Fruit fly (Drosophila melanogaster) whole organism, pupa: Measurements from ENCODE around the gene CG10973.

ENCODE experiments used
- CG10348 ChIP-seq: fragments of 200-800 bp; sonication (Bioruptor generic); IDR thresholded peaks from 2 replicates; pipeline ENCODE4 v1.3.6; 2022; ENCODE audit warnings: missing biosample characterization, missing genetic modification characterization
- CG12605 ChIP-seq: fragments of 200-800 bp; sonication (Bioruptor generic); IDR thresholded peaks from 2 replicates; pipeline ENCODE4 v1.3.6; 2022; ENCODE audit warnings: missing biosample characterization, missing genetic modification characterization
- CG13204 ChIP-seq: fragments of 200-800 bp; sonication (Bioruptor generic); optimal IDR thresholded peaks from 2 replicates; lab custom pipeline; 2018; ENCODE audit warnings: missing biosample characterization, mild to moderate bottlenecking, missing genetic modification characterization, moderate library complexity
- CG14655 ChIP-seq: fragments of 200-800 bp; sonication (Bioruptor generic); optimal IDR thresholded peaks from 3 replicates; lab custom pipeline; 2017; ENCODE audit warnings: mild to moderate bottlenecking, missing biosample characterization, missing genetic modification reagents, missing genetic modification characterization
- CG15710 ChIP-seq: fragments of 200-800 bp; sonication (Bioruptor generic); optimal IDR thresholded peaks from 2 replicates; lab custom pipeline; 2018; ENCODE audit warnings: missing biosample characterization, mild to moderate bottlenecking, missing genetic modification characterization, moderate library complexity
- CG17806 ChIP-seq: fragments of 200-800 bp; sonication (Bioruptor generic); optimal IDR thresholded peaks from 2 replicates; lab custom pipeline; 2018; ENCODE audit warnings: missing biosample characterization, mild to moderate bottlenecking, missing genetic modification characterization, moderate library complexity
- CG32121 ChIP-seq: fragments of 200-800 bp; sonication (Bioruptor generic); IDR thresholded peaks from 2 replicates; pipeline ENCODE4 v1.3.6; 2022; ENCODE audit warnings: missing biosample characterization, missing genetic modification characterization
- CG34367 ChIP-seq: fragments of 200-800 bp; sonication (Bioruptor generic); optimal IDR thresholded peaks from 2 replicates; lab custom pipeline; 2018; ENCODE audit warnings: missing biosample characterization, mild to moderate bottlenecking, missing genetic modification characterization
- CG4496 ChIP-seq: fragments of 200-800 bp; sonication (Bioruptor generic); IDR thresholded peaks from 3 replicates; pipeline ENCODE4 v1.3.6; 2022; ENCODE audit warnings: missing biosample characterization, missing genetic modification characterization
- CG8159 ChIP-seq: fragments of 200-800 bp; sonication (Bioruptor generic); optimal IDR thresholded peaks from 3 replicates; lab custom pipeline; 2018; ENCODE audit warnings: missing biosample characterization, mild to moderate bottlenecking, missing genetic modification characterization, moderate library complexity
- CG8301 ChIP-seq: fragments of 200-800 bp; sonication (Bioruptor generic); optimal IDR thresholded peaks from 2 replicates; lab custom pipeline; 2018; ENCODE audit warnings: missing biosample characterization, mild to moderate bottlenecking, missing genetic modification characterization
- CG9948 ChIP-seq: fragments of 200-800 bp; sonication (Bioruptor generic); optimal IDR thresholded peaks from 2 replicates; lab custom pipeline; 2018; ENCODE audit warnings: missing biosample characterization, mild to moderate bottlenecking, missing genetic modification characterization, moderate library complexity
- D1 ChIP-seq: fragments of 200-800 bp; sonication (Bioruptor generic); optimal IDR thresholded peaks from 2 replicates; lab custom pipeline; 2018; ENCODE audit warnings: missing biosample characterization, mild to moderate bottlenecking, missing genetic modification characterization, moderate library complexity
- EcR ChIP-seq: fragments of 200-800 bp; sonication (Bioruptor generic); optimal IDR thresholded peaks from 3 replicates; lab custom pipeline; 2019; ENCODE audit warnings: missing biosample characterization, missing genetic modification characterization, mild to moderate bottlenecking, moderate library complexity, missing genetic modification reagents
- Ets98B ChIP-seq: fragments of 200-800 bp; sonication (Bioruptor generic); IDR thresholded peaks from 2 replicates; pipeline ENCODE4 v1.3.6; 2022; ENCODE audit warnings: missing biosample characterization, missing genetic modification characterization
- Pif1A ChIP-seq: fragments of 200-800 bp; sonication (Bioruptor generic); optimal IDR thresholded peaks from 3 replicates; lab custom pipeline; 2016; ENCODE audit warnings: missing biosample characterization, missing genetic modification characterization
- Pif1B ChIP-seq: fragments of 200-800 bp; sonication (Bioruptor generic); optimal IDR thresholded peaks from 3 replicates; lab custom pipeline; 2016; ENCODE audit warnings: missing biosample characterization, missing genetic modification characterization
- Snoo ChIP-seq: fragments of 200-800 bp; sonication (Bioruptor generic); optimal IDR thresholded peaks from 3 replicates; lab custom pipeline; 2017; ENCODE audit warnings: missing biosample characterization, mild to moderate bottlenecking, missing genetic modification characterization, inconsistent platforms
- fd96Ca ChIP-seq: fragments of 200-800 bp; sonication (Bioruptor generic); IDR thresholded peaks from 3 replicates; pipeline ENCODE4 v1.3.6; 2022; ENCODE audit warnings: missing biosample characterization, missing genetic modification characterization
- gl ChIP-seq: fragments of 200-800 bp; sonication (Bioruptor generic); optimal IDR thresholded peaks from 2 replicates; lab custom pipeline; 2018; ENCODE audit warnings: missing biosample characterization, mild to moderate bottlenecking, missing genetic modification characterization
- rn ChIP-seq: fragments of 200-800 bp; sonication (Bioruptor generic); IDR thresholded peaks from 2 replicates; pipeline ENCODE4 v1.3.6; 2022; ENCODE audit warnings: missing biosample characterization, missing genetic modification characterization

Gene CG10973

DNA sequence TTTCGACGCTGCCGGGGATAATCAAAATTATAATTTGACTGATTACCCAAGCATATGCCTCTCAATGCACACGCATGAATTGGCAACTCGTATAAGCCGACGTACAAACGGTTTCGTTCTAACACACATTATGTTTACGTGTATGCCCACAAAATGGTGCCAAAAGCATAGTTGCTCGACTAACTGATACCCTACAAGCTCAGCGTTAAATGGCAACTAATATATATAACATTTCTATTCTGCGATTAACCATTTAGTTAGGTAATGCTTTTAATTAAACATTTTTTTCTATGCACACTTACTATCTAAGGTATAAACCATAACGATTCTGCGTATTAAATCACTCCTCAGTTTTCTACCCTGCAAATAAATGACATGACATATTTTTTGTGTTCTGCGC, 33.9 kb downstream of the CG10973 start:
- no peak for TF ChIP-seq Ets98B
- no peak for TF ChIP-seq CG4496
- TF ChIP-seq CG8301: no peak
- no peak for TF ChIP-seq fd96Ca (GFP tag; lab: Robert Waterston, UW)
- TF ChIP-seq CG14655 (GFP tag; lab: Kevin White, UChicago): no peak
- TF ChIP-seq CG13204: no peak
- no peak for TF ChIP-seq gl (tag; lab: Kevin White, UChicago)
- no peak for TF ChIP-seq CG8159 (tag; lab: Kevin White, UChicago)
- TF ChIP-seq CG10348 (GFP tag; lab: Robert Waterston, UW): no peak

DNA sequence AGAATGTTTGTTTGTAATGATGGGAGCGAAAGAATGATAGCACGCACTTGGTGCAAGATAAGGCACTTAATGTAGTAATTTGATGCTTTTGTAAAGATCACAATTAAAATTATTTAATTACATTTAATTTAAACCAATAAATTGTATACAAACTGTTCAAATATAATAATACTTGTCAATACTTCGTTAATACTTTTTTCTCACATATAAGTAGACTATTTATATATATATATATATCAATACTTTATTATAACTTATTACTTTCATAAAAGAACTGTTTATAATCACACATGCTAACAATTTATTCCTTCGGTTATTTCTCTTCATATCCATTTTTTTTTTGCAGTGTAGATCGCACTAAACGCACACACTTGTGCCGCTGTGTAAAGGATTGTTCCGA, 37.0 kb downstream of the CG10973 start:
- TF ChIP-seq CG13204 (no peak), fd96Ca (GFP tag; lab: Robert Waterston, UW) (no peak), CG14655 (GFP tag; lab: Kevin White, UChicago) (no peak), CG8301 (no peak)

- TF ChIP-seq CG12605 (no peak), CG14655 (GFP tag; lab: Kevin White, UChicago) (no peak), CG8301 (no peak), CG10348 (GFP tag; lab: Robert Waterston, UW) (no peak), CG32121 (no peak), CG17806 (no peak), CG8159 (tag; lab: Kevin White, UChicago) (no peak), D1 (tag; lab: Kevin White, UChicago) (no peak), rn (no peak), CG13204 (no peak), CG34367 (tag; lab: Kevin White, UChicago) (no peak), Snoo (tag; lab: Kevin White, UChicago) (no peak), Ets98B (no peak), Pif1A (GFP tag; lab: Kevin White, UChicago) (no peak), CG4496 (no peak)
Measured at dm6 chr3L:12716661-12717060, 37.9 kb downstream of the CG10973 start.

DNA sequence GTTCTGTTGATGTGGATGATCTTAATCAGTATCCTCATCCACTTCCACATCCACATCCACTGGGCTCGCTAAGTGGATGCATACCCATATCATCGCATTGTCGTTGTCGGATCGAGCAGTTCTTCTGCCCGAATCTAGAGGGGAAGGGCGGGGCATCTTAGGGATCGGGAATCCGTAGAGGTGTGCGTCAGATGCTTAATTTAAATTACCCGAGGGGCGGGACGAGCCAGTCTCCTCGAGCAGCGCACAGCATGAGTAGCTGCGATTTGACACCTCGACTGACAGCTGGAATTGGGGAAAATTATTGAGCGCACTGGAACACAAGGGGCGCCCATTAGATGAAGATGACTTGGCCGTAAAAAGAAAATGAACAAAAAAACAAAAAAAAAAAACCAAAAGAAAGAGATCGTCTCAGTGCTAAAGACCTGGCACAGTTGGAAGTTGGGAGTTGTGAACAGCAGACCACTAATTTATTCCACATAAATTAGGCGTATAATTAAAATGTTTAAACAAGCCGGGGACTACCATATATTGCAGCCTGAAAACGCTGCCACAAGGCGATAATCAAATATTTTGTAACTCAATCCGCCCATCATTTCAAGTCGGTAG, 39.9 kb downstream of the CG10973 start:
- no peak for TF ChIP-seq D1 (tag; lab: Kevin White, UChicago)
- TF ChIP-seq CG12605: no peak
- no peak for TF ChIP-seq CG8159 (tag; lab: Kevin White, UChicago)
- TF ChIP-seq gl (tag; lab: Kevin White, UChicago): no peak
- TF ChIP-seq CG32121: no peak
- no peak for TF ChIP-seq CG14655 (GFP tag; lab: Kevin White, UChicago)
- no peak for TF ChIP-seq EcR
- no peak for TF ChIP-seq CG17806
- no peak for TF ChIP-seq Ets98B
- TF ChIP-seq CG34367 (tag; lab: Kevin White, UChicago): no peak
- no peak for TF ChIP-seq CG13204
- no peak for TF ChIP-seq CG9948 (tag; lab: Kevin White, UChicago)
- no peak for TF ChIP-seq Pif1A (GFP tag; lab: Kevin White, UChicago)
- no peak for TF ChIP-seq fd96Ca (GFP tag; lab: Robert Waterston, UW)
- TF ChIP-seq, all 21 proteins: peak for 0

DNA sequence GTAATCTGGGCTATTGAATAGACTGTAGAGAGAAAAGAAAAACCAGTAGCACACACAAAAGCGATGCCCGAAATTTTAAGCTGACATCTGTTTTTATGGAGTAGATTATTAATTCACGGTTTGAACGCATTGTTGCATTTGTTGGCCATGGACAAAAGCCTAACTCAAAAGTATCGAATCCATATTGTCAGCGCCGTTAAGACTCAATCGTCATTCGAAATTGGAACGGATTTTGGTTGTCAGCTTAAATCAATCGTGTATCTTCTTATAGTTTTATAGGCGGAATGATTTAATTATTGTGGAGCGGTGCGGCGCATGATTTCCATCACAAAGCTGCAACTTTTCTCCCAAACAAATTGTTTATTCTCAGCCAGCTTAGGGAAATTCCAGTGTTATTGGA, 43.2 kb downstream of the CG10973 start:
- TF ChIP-seq gl (tag; lab: Kevin White, UChicago) (no peak), rn (no peak), CG15710 (no peak), fd96Ca (GFP tag; lab: Robert Waterston, UW) (no peak)

DNA sequence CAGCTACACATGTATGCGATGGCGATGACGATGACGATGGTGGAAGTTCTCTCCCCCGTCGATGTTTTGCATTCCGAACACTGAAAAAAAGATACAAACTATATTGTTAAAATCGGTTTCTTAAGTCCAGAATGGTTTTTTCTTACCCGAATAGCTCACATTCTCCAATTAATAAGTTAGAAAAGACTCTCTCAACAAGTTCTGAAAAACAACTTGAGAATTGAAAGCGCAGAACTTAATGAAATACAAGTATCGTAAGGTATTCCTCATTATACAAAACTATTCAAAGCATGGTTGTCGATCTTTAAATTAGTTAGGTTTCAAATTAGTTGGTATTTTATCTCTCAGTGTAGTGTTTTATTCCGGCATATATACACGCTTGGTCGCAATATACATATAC, 48.1 kb downstream of the CG10973 start:
- TF ChIP-seq rn (no peak), CG8159 (tag; lab: Kevin White, UChicago) (peak; percentile 74), CG17806 (peak; percentile 67), Pif1A (GFP tag; lab: Kevin White, UChicago) (peak; percentile 43), Ets98B (no peak), CG10348 (GFP tag; lab: Robert Waterston, UW) (no peak), CG14655 (GFP tag; lab: Kevin White, UChicago) (peak; percentile 46), CG34367 (tag; lab: Kevin White, UChicago) (peak; percentile 6), CG9948 (tag; lab: Kevin White, UChicago) (peak; percentile 59), CG4496 (no peak), CG32121 (no peak), CG8301 (peak; percentile 41), fd96Ca (GFP tag; lab: Robert Waterston, UW) (no peak), Snoo (tag; lab: Kevin White, UChicago) (no peak), gl (tag; lab: Kevin White, UChicago) (no peak), Pif1B (no peak), CG13204 (no peak), CG15710 (peak; percentile 41), D1 (tag; lab: Kevin White, UChicago) (no peak), CG12605 (no peak), EcR (no peak)

- no peak for TF ChIP-seq CG8301
- no peak for TF ChIP-seq Pif1A (GFP tag; lab: Kevin White, UChicago)
- no peak for TF ChIP-seq CG13204
- no peak for TF ChIP-seq CG4496
- no peak for TF ChIP-seq D1 (tag; lab: Kevin White, UChicago)
- TF ChIP-seq CG10348 (GFP tag; lab: Robert Waterston, UW): no peak
- no peak for TF ChIP-seq Ets98B
- TF ChIP-seq CG34367 (tag; lab: Kevin White, UChicago): no peak
- no peak for TF ChIP-seq CG14655 (GFP tag; lab: Kevin White, UChicago)
Measured at dm6 chr3L:12705377-12705776, 49.2 kb downstream of the CG10973 start.
